Worm (Caenorhabditis elegans): Measurements from ENCODE around the gene grl-26.

grl-26 gene

ce11 chrIV:296849-297248 is 25.8 kb downstream of the grl-26 start:
- TF ChIP-seq unc-130 (GFP tag; optimal IDR thresholded peaks at IDR 0.05) (no peak), nhr-28 (tag; optimal IDR thresholded peaks at IDR 0.05) (peak; percentile 80), dve-1 (tag; optimal IDR thresholded peaks at IDR 0.05; ENCODE audit: insufficient read depth) (peak; percentile 90), nhr-102 (tag; optimal IDR thresholded peaks at IDR 0.05) (peak; percentile 38), Y48G9A.11 (GFP tag; IDR thresholded peaks at IDR 0.05) (no peak), lsy-2 (tag; optimal IDR thresholded peaks at IDR 0.05) (peak in 1 of 2 experiments; percentile 9), hlh-11 (tag; optimal IDR thresholded peaks at IDR 0.05) (peak; percentile 83), mes-2 (tag; optimal IDR thresholded peaks at IDR 0.05; ENCODE audit: poor library complexity, severe bottlenecking) (no peak), mep-1 (tag; optimal IDR thresholded peaks at IDR 0.05) (peak; percentile 23), mdl-1 (tag; optimal IDR thresholded peaks at IDR 0.05) (peak in 1 of 2 experiments; percentile 43), F49E8.2 (tag; optimal IDR thresholded peaks at IDR 0.05; ENCODE audit: borderline replicate concordance) (no peak), tra-1 (GFP tag; IDR thresholded peaks at IDR 0.05) (peak; percentile 63; the same call in 1 of the 2 replicates), dmd-9 (GFP tag; IDR thresholded peaks at IDR 0.05) (no peak), php-3 (GFP tag; IDR thresholded peaks at IDR 0.05) (peak; percentile 78; the same call in 1 of the 2 replicates), cey-2 (tag; optimal IDR thresholded peaks at IDR 0.05; ENCODE audit: borderline replicate concordance, insufficient read depth) (peak; percentile 24), rbr-2 (tag; optimal IDR thresholded peaks at IDR 0.05) (no peak), mdt-29 (GFP tag; IDR thresholded peaks at IDR 0.05) (peak; percentile 32; the same call in 1 of the 2 replicates), hlh-30 (tag; optimal IDR thresholded peaks at IDR 0.05; ENCODE audit: insufficient read depth) (peak; percentile 66), lir-3 (tag; optimal IDR thresholded peaks at IDR 0.05) (no peak), ZK546.5 (tag; optimal IDR thresholded peaks at IDR 0.05) (no peak), D1046.2 (GFP tag; IDR thresholded peaks at IDR 0.05) (no peak), lin-13 (GFP tag; optimal IDR thresholded peaks at IDR 0.05) (no peak), nhr-48 (tag; optimal IDR thresholded peaks at IDR 0.05) (peak; percentile 66), daf-16 (GFP tag; optimal IDR thresholded peaks at IDR 0.05) (peak in 1 of 2 experiments; percentile 65), daf-16 (tag; optimal IDR thresholded peaks at IDR 0.05) (peak; percentile 99), nhr-77 (tag; optimal IDR thresholded peaks at IDR 0.05) (peak; percentile 80), pha-4 (GFP tag; IDR thresholded peaks at IDR 0.05) (peak; percentile 20; the same call in 1 of the 2 replicates), pha-4 (tag; optimal IDR thresholded peaks at IDR 0.05) (no peak), pqm-1 (tag; optimal IDR thresholded peaks at IDR 0.05) (peak; percentile 57), F44E2.7 (GFP tag; IDR thresholded peaks at IDR 0.05) (no peak), dmd-6 (GFP tag; IDR thresholded peaks at IDR 0.05) (peak; percentile 92), ceh-62 (tag; optimal IDR thresholded peaks at IDR 0.05) (no peak), ceh-32 (tag; optimal IDR thresholded peaks at IDR 0.05; ENCODE audit: poor library complexity) (no peak)

DNA sequence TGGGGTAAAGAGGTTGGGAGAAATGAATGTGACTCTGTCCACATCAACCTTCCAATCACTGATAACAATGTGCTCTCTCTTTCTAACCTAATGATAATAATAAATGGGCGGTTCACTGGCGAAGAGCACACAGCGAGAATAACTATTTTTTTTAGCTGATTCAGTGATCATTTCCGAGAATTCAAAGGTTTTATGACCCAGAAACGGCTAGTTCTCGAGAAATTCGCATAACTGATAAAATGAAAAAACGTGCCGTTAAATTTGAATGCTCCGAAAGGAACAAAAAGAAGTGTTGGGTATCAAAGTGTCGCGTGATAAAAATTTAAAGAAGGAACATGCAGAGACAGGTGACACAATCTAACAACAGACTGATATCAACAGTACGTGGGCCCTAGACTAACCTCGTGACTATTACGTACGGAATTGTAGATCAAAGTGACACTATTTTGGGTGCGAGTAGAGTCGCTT is 26.8 kb downstream of the grl-26 start:
- TF ChIP-seq F10B5.3 (tag; optimal IDR thresholded peaks at IDR 0.05) (no peak), nhr-10 (tag; optimal IDR thresholded peaks at IDR 0.05) (no peak), ZK546.5 (tag; optimal IDR thresholded peaks at IDR 0.05) (no peak), T20F7.1 (GFP tag; optimal IDR thresholded peaks at IDR 0.05) (peak; percentile 17), lin-13 (GFP tag; optimal IDR thresholded peaks at IDR 0.05) (no peak), mdl-1 (tag; optimal IDR thresholded peaks at IDR 0.05) (peak in 1 of 2 experiments; percentile 18), T26A8.4 (GFP tag; IDR thresholded peaks at IDR 0.05) (0 out of 2 replicates have a peak, but pooled peaks have one; percentile 31), Y5F2A.4 (GFP tag; optimal IDR thresholded peaks at IDR 0.05) (no peak), cey-2 (tag; optimal IDR thresholded peaks at IDR 0.05; ENCODE audit: borderline replicate concordance, insufficient read depth) (no peak), nhr-42 (GFP tag; IDR thresholded peaks at IDR 0.05) (no peak), ztf-7 (tag; optimal IDR thresholded peaks at IDR 0.05) (no peak), hmg-1.1 (GFP tag; IDR thresholded peaks at IDR 0.05) (no peak), hlh-30 (tag; optimal IDR thresholded peaks at IDR 0.05; ENCODE audit: insufficient read depth) (peak; percentile 70), D1046.2 (GFP tag; IDR thresholded peaks at IDR 0.05) (no peak), arid-1 (GFP tag; conservative IDR thresholded peaks at IDR 0.05) (no peak), ceh-32 (tag; optimal IDR thresholded peaks at IDR 0.05; ENCODE audit: poor library complexity) (no peak), gei-8 (GFP tag; optimal IDR thresholded peaks at IDR 0.05) (peak; percentile 39), mes-2 (tag; optimal IDR thresholded peaks at IDR 0.05; ENCODE audit: poor library complexity, severe bottlenecking) (no peak), zfp-3 (GFP tag; conservative IDR thresholded peaks at IDR 0.05) (peak; percentile 23; the same call in 1 of the 2 replicates), sdz-12 (GFP tag; optimal IDR thresholded peaks at IDR 0.05) (no peak), ceh-44 (GFP tag; IDR thresholded peaks at IDR 0.05) (no peak), nhr-11 (tag; optimal IDR thresholded peaks at IDR 0.05) (no peak), lin-1 (GFP tag; IDR thresholded peaks at IDR 0.05) (no peak; the same call in 1 of the 2 replicates), ceh-62 (tag; optimal IDR thresholded peaks at IDR 0.05) (no peak), nhr-102 (tag; optimal IDR thresholded peaks at IDR 0.05) (peak; percentile 54), dmd-8 (GFP tag; IDR thresholded peaks at IDR 0.05) (no peak)
